Worm (Caenorhabditis elegans): ENCODE results near the gene sds-22.

DNA sequence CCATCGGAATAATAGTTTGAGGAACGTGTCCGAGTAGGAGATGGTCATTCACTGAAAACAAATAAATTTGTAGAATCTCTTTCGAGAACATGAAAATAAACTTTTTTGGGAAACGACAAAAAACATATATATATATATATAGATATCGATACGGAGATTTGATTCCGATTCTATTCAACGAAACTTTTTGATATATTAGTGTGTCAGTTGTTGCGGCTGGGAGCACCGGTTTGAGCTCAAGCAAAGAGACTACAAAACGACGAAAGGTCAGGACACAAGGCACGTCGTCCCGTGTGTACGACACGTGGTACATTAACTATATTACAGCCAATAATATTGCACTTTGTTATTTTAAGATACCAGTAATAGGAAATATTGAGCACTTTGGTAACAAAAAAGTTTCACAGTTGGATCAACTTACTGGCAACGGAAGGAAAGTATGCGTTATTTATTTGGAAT, 49.4 kb downstream of the sds-22 start, which contains the start of gene best-23:
- TF ChIP-seq nhr-28 (tag; optimal IDR thresholded peaks at IDR 0.05), result no peak
- TF ChIP-seq unc-39 (tag; optimal IDR thresholded peaks at IDR 0.05), result no peak

Measured in whole organism, mixed stage, embryonic.